Fruit fly (Drosophila melanogaster) whole organism, embryonic: ENCODE measurements around the gene Taf10.

Experiments used
- B-H1 ChIP-seq: fragments of 200-800 bp; sonication (Bioruptor generic); IDR thresholded peaks from 3 replicates; pipeline ENCODE4 v1.3.6; 2022; ENCODE audit warnings: missing biosample characterization, missing genetic modification characterization
- BtbVII ChIP-seq: fragments of 200-800 bp; sonication (Bioruptor generic); optimal IDR thresholded peaks from 3 replicates; lab custom pipeline; 2017; ENCODE audit warnings: missing biosample characterization, mild to moderate bottlenecking, missing genetic modification characterization
- Bteb2 ChIP-seq: fragments of 200-800 bp; sonication (Bioruptor generic); optimal IDR thresholded peaks from 2 replicates; lab custom pipeline; 2016; ENCODE audit warnings: missing biosample characterization, missing genetic modification characterization
- CG10321 ChIP-seq: fragments of 200-800 bp; sonication (Bioruptor generic); IDR thresholded peaks from 2 replicates; pipeline ENCODE4 v1.3.6; 2022; ENCODE audit warnings: missing biosample characterization, missing genetic modification characterization
- CG10462 ChIP-seq: fragments of 200-800 bp; sonication (Bioruptor generic); optimal IDR thresholded peaks from 2 replicates; lab custom pipeline; 2016; ENCODE audit warnings: missing biosample characterization, missing genetic modification characterization
- CG10959 ChIP-seq: fragments of 200-800 bp; sonication (Bioruptor generic); IDR thresholded peaks from 2 replicates; pipeline ENCODE4 v1.3.6; 2022; ENCODE audit warnings: missing biosample characterization, missing genetic modification characterization
- CG11695 ChIP-seq: fragments of 200-800 bp; sonication (Bioruptor generic); IDR thresholded peaks from 3 replicates; pipeline ENCODE4 v1.3.6; 2022; ENCODE audit warnings: missing biosample characterization, missing genetic modification characterization
- CG12071 ChIP-seq: fragments of 200-800 bp; sonication (Bioruptor generic); optimal IDR thresholded peaks from 3 replicates; lab custom pipeline; 2018; ENCODE audit warnings: missing biosample characterization, mild to moderate bottlenecking, missing genetic modification characterization
- CG12104 ChIP-seq: fragments of 200-800 bp; sonication (Bioruptor generic); optimal IDR thresholded peaks from 3 replicates; lab custom pipeline; 2016; ENCODE audit warnings: missing biosample characterization, missing genetic modification characterization
- CG1233 ChIP-seq: fragments of 200-800 bp; sonication (Bioruptor generic); optimal IDR thresholded peaks from 4 replicates; lab custom pipeline; 2018; ENCODE audit warnings: missing biosample characterization, mild to moderate bottlenecking, missing genetic modification characterization
- CG13424 ChIP-seq: fragments of 200-800 bp; sonication (Bioruptor generic); optimal IDR thresholded peaks from 2 replicates; lab custom pipeline; 2019; ENCODE audit warnings: missing biosample characterization, mild to moderate bottlenecking, missing genetic modification characterization, moderate library complexity
- CG14965 ChIP-seq: fragments of 200-800 bp; sonication (Bioruptor generic); optimal IDR thresholded peaks from 2 replicates; lab custom pipeline; 2016; ENCODE audit warnings: missing biosample characterization, missing genetic modification characterization, borderline replicate concordance
- CG16779 ChIP-seq: fragments of 200-800 bp; sonication (Bioruptor generic); IDR thresholded peaks from 2 replicates; pipeline ENCODE4 v1.3.6; 2022; ENCODE audit warnings: missing biosample characterization, missing genetic modification characterization
- CG1792 ChIP-seq: fragments of 200-800 bp; sonication (Bioruptor generic); optimal IDR thresholded peaks from 2 replicates; lab custom pipeline; 2016; ENCODE audit warnings: missing biosample characterization, missing genetic modification characterization
- CG33213 ChIP-seq: fragments of 200-800 bp; sonication (Bioruptor generic); optimal IDR thresholded peaks from 3 replicates; lab custom pipeline; 2016; ENCODE audit warnings: missing biosample characterization, missing genetic modification characterization
- CG34422 ChIP-seq: fragments of 200-800 bp; sonication (Bioruptor generic); IDR thresholded peaks from 3 replicates; pipeline ENCODE4 v1.3.6; 2022; ENCODE audit warnings: missing biosample characterization, missing genetic modification characterization
- CG3838 ChIP-seq: fragments of 200-800 bp; sonication (Bioruptor generic); optimal IDR thresholded peaks from 3 replicates; lab custom pipeline; 2016; ENCODE audit warnings: missing biosample characterization, missing genetic modification characterization
- CG6813 ChIP-seq: fragments of 200-800 bp; sonication (Bioruptor generic); optimal IDR thresholded peaks from 2 replicates; lab custom pipeline; 2017; ENCODE audit warnings: missing biosample characterization, missing genetic modification characterization, mild to moderate bottlenecking, moderate library complexity, missing genetic modification reagents
- CG7963 ChIP-seq: fragments of 200-800 bp; sonication (Bioruptor generic); IDR thresholded peaks from 3 replicates; pipeline ENCODE4 v1.3.6; 2022; ENCODE audit warnings: missing biosample characterization, missing genetic modification characterization; ENCODE audit not compliant: partially characterized antibody
- CG8388 ChIP-seq: fragments of 200-800 bp; sonication (Bioruptor generic); optimal IDR thresholded peaks from 2 replicates; lab custom pipeline; 2019; ENCODE audit warnings: missing biosample characterization, mild to moderate bottlenecking, missing genetic modification characterization, moderate library complexity
- CG9609 ChIP-seq: fragments of 200-800 bp; sonication (Bioruptor generic); optimal IDR thresholded peaks from 3 replicates; lab custom pipeline; 2016; ENCODE audit warnings: missing biosample characterization, missing genetic modification characterization
- CoRest ChIP-seq: fragments of 200-800 bp; sonication (Bioruptor generic); optimal IDR thresholded peaks from 3 replicates; lab custom pipeline; 2018; ENCODE audit warnings: missing biosample characterization, mild to moderate bottlenecking, missing genetic modification characterization, moderate library complexity
- Dek ChIP-seq: fragments of 200-800 bp; sonication (Bioruptor generic); optimal IDR thresholded peaks from 3 replicates; lab custom pipeline; 2019; ENCODE audit warnings: missing biosample characterization, mild to moderate bottlenecking, missing genetic modification characterization, moderate library complexity
- Drgx ChIP-seq: fragments of 200-800 bp; sonication (Bioruptor generic); IDR thresholded peaks from 2 replicates; pipeline ENCODE4 v1.3.6; 2022; ENCODE audit warnings: missing biosample characterization, missing genetic modification characterization
- Hr39 ChIP-seq: fragments of >200 bp; optimal IDR thresholded peaks from 2 replicates; lab custom pipeline; 2017
- Mad ChIP-seq: fragments of 200-800 bp; sonication (Bioruptor generic); optimal IDR thresholded peaks from 2 replicates; lab custom pipeline; 2016; ENCODE audit warnings: missing biosample characterization, missing genetic modification characterization
- Mes4 ChIP-seq: fragments of 200-800 bp; sonication (Bioruptor generic); optimal IDR thresholded peaks from 2 replicates; lab custom pipeline; 2016; ENCODE audit warnings: missing biosample characterization, missing genetic modification characterization
- Mrtf ChIP-seq: fragments of 200-800 bp; sonication (Bioruptor generic); IDR thresholded peaks from 3 replicates; pipeline ENCODE4 v1.3.6; 2022; ENCODE audit warnings: missing biosample characterization, missing genetic modification characterization
- Myb ChIP-seq: fragments of 200-800 bp; sonication (Bioruptor generic); optimal IDR thresholded peaks from 2 replicates; lab custom pipeline; 2016; ENCODE audit warnings: missing biosample characterization, missing genetic modification characterization
- NC2α ChIP-seq: fragments of 200-800 bp; sonication (Bioruptor generic); optimal IDR thresholded peaks from 2 replicates; lab custom pipeline; 2016; ENCODE audit warnings: missing biosample characterization, missing genetic modification characterization
- Pdp1 ChIP-seq, 2 experiments: fragments of 200-800 bp; sonication (Bioruptor generic); optimal IDR thresholded peaks; 3 replicates each; lab custom pipeline; 2016; ENCODE audit warnings: missing biosample characterization in 2 of 2, missing genetic modification characterization in 2 of 2, mild to moderate bottlenecking in 1 of 2, moderate library complexity in 1 of 2
- Trl ChIP-seq, 3 experiments: fragments of >200 bp in 2 of 3; fragments of 200-800 bp in 1 of 3; sonication (Bioruptor generic) in 1 of 3; optimal IDR thresholded peaks; 2 replicates in 1 of 3; 3 replicates in 2 of 3; lab custom pipeline; 2016 to 2017; ENCODE audit warnings: missing biosample characterization in 1 of 3, missing genetic modification characterization in 1 of 3
- ap ChIP-seq: fragments of 200-800 bp; sonication (Bioruptor generic); IDR thresholded peaks from 2 replicates; pipeline ENCODE4 v1.3.6; 2022; ENCODE audit warnings: missing biosample characterization, missing genetic modification characterization
- chif ChIP-seq, 2 experiments: fragments of 200-800 bp; sonication (Bioruptor generic); optimal IDR thresholded peaks; 3 replicates each; lab custom pipeline; 2016; ENCODE audit warnings: missing biosample characterization in 2 of 2, missing genetic modification characterization in 2 of 2
- crol ChIP-seq: fragments of 200-800 bp; sonication (Bioruptor generic); IDR thresholded peaks from 2 replicates; pipeline ENCODE4 v1.3.6; 2022; ENCODE audit warnings: missing biosample characterization, missing genetic modification characterization
- exex ChIP-seq: fragments of 200-800 bp; sonication (Bioruptor generic); optimal IDR thresholded peaks from 4 replicates; lab custom pipeline; 2018; ENCODE audit warnings: missing biosample characterization, mild to moderate bottlenecking, missing genetic modification characterization, moderate library complexity
- gce ChIP-seq: fragments of 200-800 bp; sonication (Bioruptor generic); IDR thresholded peaks from 3 replicates; pipeline ENCODE4 v1.3.6; 2022; ENCODE audit warnings: missing biosample characterization, missing genetic modification characterization
- hbn ChIP-seq: fragments of 200-800 bp; sonication (Bioruptor generic); IDR thresholded peaks from 2 replicates; pipeline ENCODE4 v1.3.6; 2022; ENCODE audit warnings: missing biosample characterization, missing genetic modification characterization; ENCODE audit not compliant: partially characterized antibody
- mam ChIP-seq: fragments of 200-800 bp; sonication (Bioruptor generic); optimal IDR thresholded peaks from 3 replicates; lab custom pipeline; 2016; ENCODE audit warnings: missing biosample characterization, missing genetic modification characterization
- nom ChIP-seq: fragments of 200-800 bp; sonication (Bioruptor generic); optimal IDR thresholded peaks from 2 replicates; lab custom pipeline; 2017; ENCODE audit warnings: missing biosample characterization, missing genetic modification characterization, mild to moderate bottlenecking, moderate library complexity, missing genetic modification reagents
- org-1 ChIP-seq: fragments of 200-800 bp; sonication (Bioruptor generic); optimal IDR thresholded peaks from 2 replicates; lab custom pipeline; 2017; ENCODE audit warnings: missing biosample characterization, missing genetic modification characterization
- pan ChIP-seq, 4 experiments: fragments of >200 bp in 3 of 4; fragments of 200-800 bp in 1 of 4; sonication (Bioruptor generic) in 1 of 4; optimal IDR thresholded peaks in 3 of 4; IDR thresholded peaks in 1 of 4; 2 replicates each; pipeline versions ENCODE4 v1.3.6 to Lab custom; 2017 to 2022; ENCODE audit warnings: missing biosample characterization in 2 of 4, missing genetic modification characterization in 2 of 4, mixed read lengths in 1 of 4
- pb ChIP-seq: fragments of 200-800 bp; sonication (Bioruptor generic); optimal IDR thresholded peaks from 3 replicates; lab custom pipeline; 2016; ENCODE audit warnings: missing biosample characterization, missing genetic modification characterization
- peb ChIP-seq: fragments of 200-800 bp; sonication (Bioruptor generic); IDR thresholded peaks from 2 replicates; pipeline ENCODE4 v1.3.6; 2022; ENCODE audit warnings: missing biosample characterization, missing genetic modification characterization
- pros ChIP-seq: fragments of 200-800 bp; sonication (Bioruptor generic); optimal IDR thresholded peaks from 3 replicates; lab custom pipeline; 2019; ENCODE audit warnings: missing biosample characterization, mild to moderate bottlenecking, missing genetic modification characterization, moderate library complexity
- sens-2 ChIP-seq: fragments of 200-800 bp; sonication (Bioruptor generic); IDR thresholded peaks from 2 replicates; pipeline ENCODE4 v1.3.6; 2022; ENCODE audit warnings: missing biosample characterization, missing genetic modification characterization
- sob ChIP-seq: fragments of 200-800 bp; sonication (Bioruptor generic); IDR thresholded peaks from 2 replicates; pipeline ENCODE4 v1.3.6; 2022; ENCODE audit warnings: missing biosample characterization, missing genetic modification characterization
- sr ChIP-seq: fragments of 200-800 bp; sonication (Bioruptor generic); IDR thresholded peaks from 3 replicates; pipeline ENCODE4 v1.3.6; 2022; ENCODE audit warnings: missing biosample characterization, missing genetic modification characterization
- sug ChIP-seq: fragments of 200-800 bp; optimal IDR thresholded peaks from 2 replicates; lab custom pipeline; 2019; ENCODE audit warnings: missing biosample characterization, mild to moderate bottlenecking, missing genetic modification characterization, moderate library complexity

Gene Taf10

dm6 chr2L:2750337-2751084 is 17.2 kb upstream of the Taf10 start (continued):
- TF ChIP-seq sr (no peak), chif (GFP tag; optimal IDR thresholded peaks at IDR 0.05; lab: Kevin White, UChicago) (peak; percentile 17 to 76), B-H1 (GFP tag; lab: Robert Waterston, UW) (no peak), sob (no peak), mam (GFP tag; lab: Kevin White, UChicago) (peak; percentile 83), CG7963 (GFP tag; lab: Robert Waterston, UW) (no peak), org-1 (GFP tag; lab: Kevin White, UChicago) (peak; percentile 87), CG3838 (peak; percentile 71), CG11695 (GFP tag; lab: Robert Waterston, UW) (no peak), peb (GFP tag; lab: Robert Waterston, UW) (no peak), CG10959 (GFP tag; lab: Robert Waterston, UW) (no peak), Mes4 (GFP tag; lab: Kevin White, UChicago) (peak; percentile 74), CG12104 (peak; percentile 66), CG14965 (GFP tag; lab: Kevin White, UChicago) (peak; percentile 61), ap (GFP tag; lab: Robert Waterston, UW) (no peak), CoRest (tag; lab: Kevin White, UChicago) (peak; percentile 82), CG9609 (GFP tag; lab: Kevin White, UChicago) (peak; percentile 72), CG1233 (GFP tag; lab: Kevin White, UChicago) (peak; percentile 81), sug (tag; lab: Kevin White, UChicago) (peak; percentile 65), CG12071 (GFP tag; lab: Kevin White, UChicago) (peak; percentile 83), CG10462 (GFP tag; lab: Kevin White, UChicago) (peak; percentile 48), CG16779 (GFP tag; lab: Robert Waterston, UW) (no peak), Drgx (no peak), crol (GFP tag; lab: Robert Waterston, UW) (no peak), CG1792 (GFP tag; lab: Kevin White, UChicago) (peak; percentile 75), sens-2 (GFP tag; lab: Robert Waterston, UW) (no peak), nom (peak; percentile 2), Dek (peak; percentile 88), exex (peak; percentile 86), Trl (optimal IDR thresholded peaks at IDR 0.05; lab: Kevin White, UChicago) (no peak), Trl (GFP tag; optimal IDR thresholded peaks at IDR 0.05; lab: Kevin White, UChicago) (peak; percentile 86), NC2α (peak; percentile 19), CG10321 (GFP tag; lab: Robert Waterston, UW) (no peak), pan (optimal IDR thresholded peaks at IDR 0.05; lab: Kevin White, UChicago) (no peak), pan (GFP tag; optimal IDR thresholded peaks at IDR 0.05 in 1 of 2, IDR thresholded peaks at IDR 0.05 in 1 of 2) (no peak), pb (GFP tag; lab: Kevin White, UChicago) (peak; percentile 71), Mad (GFP tag; lab: Kevin White, UChicago) (no peak), pros (peak; percentile 31), gce (GFP tag; lab: Robert Waterston, UW) (no peak), BtbVII (GFP tag; lab: Kevin White, UChicago) (peak; percentile 88), hbn (no peak), CG8388 (GFP tag; lab: Kevin White, UChicago) (peak; percentile 48), CG6813 (peak; percentile 87), Mrtf (GFP tag; lab: Robert Waterston, UW) (no peak), Pdp1 (GFP tag; optimal IDR thresholded peaks at IDR 0.05; lab: Kevin White, UChicago) (peak; percentile 84 to 98), CG34422 (GFP tag; lab: Robert Waterston, UW) (no peak), Bteb2 (peak; percentile 73), Myb (peak; percentile 64), CG13424 (tag; lab: Kevin White, UChicago) (peak; percentile 73), CG33213 (GFP tag; lab: Kevin White, UChicago) (peak; percentile 72), Hr39 (no peak)
